Fruit fly (Drosophila melanogaster): Measurements from ENCODE around the gene toy.

DNA sequence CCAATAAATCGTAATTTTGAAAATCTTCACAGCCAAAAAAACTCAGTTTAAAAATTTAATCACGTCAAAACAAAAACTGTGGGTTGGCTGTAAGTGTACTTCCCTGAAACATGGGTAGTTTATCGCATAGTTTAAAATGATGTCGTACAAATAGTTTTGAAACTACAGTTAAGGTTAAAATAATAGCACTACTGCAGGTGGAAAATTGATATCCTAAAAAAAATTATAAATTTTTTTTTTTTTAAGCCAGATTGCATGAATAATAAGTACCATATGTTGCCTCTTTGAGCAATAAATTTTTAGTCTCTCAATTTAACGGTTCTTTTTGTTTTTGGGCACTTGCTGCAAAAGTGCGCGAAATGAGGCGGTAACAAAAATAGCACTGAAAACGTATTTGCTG lies 35.6 kb downstream of the toy start:
- TF ChIP-seq CTCF (optimal IDR thresholded peaks at IDR 0.05) (no peak), CG8478 (optimal IDR thresholded peaks at IDR 0.05) (no peak)

Measured in S2 (cell line).